Worm (Caenorhabditis elegans) whole organism, L4 larva: ENCODE results near the gene F31F6.3.
A peak's percentile ranks its signal among the peaks of the same experiment; 100 is the strongest.

Experiments
- F44E2.7 ChIP-seq: fragments of 200-800 bp; sonication (Bioruptor generic); IDR thresholded peaks from 2 replicates; pipeline ENCODE4 v2.1.2; 2022; ENCODE audit warnings: missing genetic modification characterization, missing compliant biosample characterization
- T26A8.4 ChIP-seq: fragments of 200-800 bp; sonication (Bioruptor generic); IDR thresholded peaks from 2 replicates; pipeline ENCODE4 v1.3.6; 2022; ENCODE audit warnings: missing genetic modification characterization, missing compliant biosample characterization
- ZK546.5 ChIP-seq, 2 experiments: sonication (generic microtip); optimal IDR thresholded peaks; 2 replicates each; lab custom pipeline; 2017; ENCODE audit warnings: missing biosample characterization in 2 of 2, missing genetic modification characterization in 2 of 2
- aha-1 ChIP-seq: fragments of 150-350 bp; peaks from one replicate; lab custom pipeline; 2014; ENCODE audit warnings: missing biosample characterization, missing genetic modification characterization
- arid-1 ChIP-seq: fragments of 200-800 bp; sonication (Bioruptor generic); conservative IDR thresholded peaks from 2 replicates; pipeline ENCODE4 v1.3.6; 2022; ENCODE audit warnings: missing genetic modification reagents, missing genetic modification characterization, missing compliant biosample characterization
- ceh-82 ChIP-seq: sonication (generic microtip); optimal IDR thresholded peaks from 2 replicates; lab custom pipeline; 2017; ENCODE audit warnings: missing biosample characterization, missing genetic modification characterization
- dmd-8 ChIP-seq: fragments of 200-800 bp; sonication (Bioruptor generic); IDR thresholded peaks from 2 replicates; pipeline ENCODE4 v1.3.6; 2022; ENCODE audit warnings: missing genetic modification characterization, missing compliant biosample characterization
- dpl-1 ChIP-seq: fragments of 150-350 bp; optimal IDR thresholded peaks from 2 replicates; lab custom pipeline; 2014; ENCODE audit warnings: missing biosample characterization, missing genetic modification reagents, missing genetic modification characterization
- dve-1 ChIP-seq: sonication (generic microtip); optimal IDR thresholded peaks from 2 replicates; lab custom pipeline; 2017; ENCODE audit warnings: antibody characterized with exemption, mild to moderate bottlenecking, missing genetic modification characterization, missing compliant biosample characterization; ENCODE audit not compliant: insufficient read depth
- egl-43 ChIP-seq: fragments of 200-800 bp; sonication (Bioruptor generic); IDR thresholded peaks from 2 replicates; pipeline ENCODE4 v1.3.6; 2022; ENCODE audit warnings: missing genetic modification reagents, missing genetic modification characterization, missing compliant biosample characterization
- fos-1 ChIP-seq: fragments of 150-350 bp; optimal IDR thresholded peaks from 2 replicates; lab custom pipeline; 2014; ENCODE audit warnings: missing biosample characterization, missing genetic modification characterization
- hif-1 ChIP-seq, 2 experiments: sonication (generic microtip); optimal IDR thresholded peaks; 2 replicates each; lab custom pipeline; 2016 to 2017; ENCODE audit warnings: missing compliant biosample characterization in 2 of 2, missing genetic modification characterization in 2 of 2, missing genetic modification reagents in 2 of 2, missing genotype in 2 of 2, mild to moderate bottlenecking in 1 of 2
- hlh-11 ChIP-seq: fragments of 200-800 bp; sonication (Bioruptor generic); optimal IDR thresholded peaks from 2 replicates; lab custom pipeline; 2018; ENCODE audit warnings: mild to moderate bottlenecking, missing genetic modification characterization, missing compliant biosample characterization
- lin-15B ChIP-seq: fragments of 150-350 bp; sonication (generic microtip); optimal IDR thresholded peaks from 3 replicates; lab custom pipeline; 2014; ENCODE audit warnings: missing biosample characterization, missing genetic modification characterization
- lin-29 ChIP-seq: fragments of 200-800 bp; sonication (Bioruptor generic); IDR thresholded peaks from 2 replicates; pipeline ENCODE4 v1.3.6; 2022; ENCODE audit warnings: missing genetic modification reagents, missing genetic modification characterization, missing compliant biosample characterization
- lir-3 ChIP-seq: sonication (generic microtip); optimal IDR thresholded peaks from 2 replicates; lab custom pipeline; 2016; ENCODE audit warnings: mild to moderate bottlenecking, missing genetic modification characterization, missing compliant biosample characterization
- madf-9 ChIP-seq: fragments of 200-800 bp; sonication (Bioruptor generic); conservative IDR thresholded peaks from 2 replicates; pipeline ENCODE4 v1.3.6; 2022; ENCODE audit warnings: missing genetic modification reagents, missing genetic modification characterization, missing compliant biosample characterization
- mep-1 ChIP-seq: fragments of 150-350 bp; sonication (generic microtip); optimal IDR thresholded peaks from 3 replicates; lab custom pipeline; 2014; ENCODE audit warnings: missing biosample characterization, missing genetic modification characterization
- mxl-3 ChIP-seq: fragments of 200-800 bp; sonication (Bioruptor generic); optimal IDR thresholded peaks from 2 replicates; lab custom pipeline; 2018; ENCODE audit warnings: mild to moderate bottlenecking, missing genetic modification characterization, missing compliant biosample characterization
- nhr-11 ChIP-seq: fragments of 150-350 bp; optimal IDR thresholded peaks from 2 replicates; lab custom pipeline; 2014; ENCODE audit warnings: missing biosample characterization, missing genetic modification characterization
- nhr-25 ChIP-seq: sonication (generic microtip); optimal IDR thresholded peaks from 2 replicates; lab custom pipeline; 2017; ENCODE audit warnings: missing genetic modification characterization, mild to moderate bottlenecking, missing compliant biosample characterization, antibody characterized with exemption, moderate library complexity, borderline replicate concordance; ENCODE audit not compliant: insufficient read depth
- nhr-41 ChIP-seq: fragments of 200-800 bp; sonication (Bioruptor generic); IDR thresholded peaks from 2 replicates; pipeline ENCODE4 v1.3.6; 2022; ENCODE audit warnings: missing genetic modification reagents, missing genetic modification characterization, missing compliant biosample characterization
- nhr-42 ChIP-seq: fragments of 200-800 bp; sonication (Bioruptor generic); IDR thresholded peaks from 2 replicates; pipeline ENCODE4 v1.3.6; 2022; ENCODE audit warnings: missing genetic modification characterization, missing compliant biosample characterization
- nhr-77 ChIP-seq: fragments of 150-350 bp; optimal IDR thresholded peaks from 2 replicates; lab custom pipeline; 2014; ENCODE audit warnings: missing biosample characterization, missing genetic modification characterization
- snpc-1.2 ChIP-seq: fragments of 200-800 bp; sonication (Bioruptor generic); IDR thresholded peaks from 2 replicates; pipeline ENCODE4 v1.3.6; 2022; ENCODE audit warnings: missing genetic modification reagents, missing genetic modification characterization, missing compliant biosample characterization
- snpc-4 ChIP-seq: fragments of 150-350 bp; optimal IDR thresholded peaks from 2 replicates; lab custom pipeline; 2014; ENCODE audit warnings: missing biosample characterization, missing genetic modification characterization
- tag-97 ChIP-seq: fragments of 200-800 bp; sonication (Bioruptor generic); IDR thresholded peaks from 2 replicates; pipeline ENCODE4 v1.3.6; 2022; ENCODE audit warnings: missing genetic modification characterization, missing compliant biosample characterization
- unc-62 ChIP-seq, 3 experiments: fragments of 150-350 bp in 1 of 3; sonication (generic microtip); optimal IDR thresholded peaks in 2 of 3; peaks in 1 of 3; 1 replicate in 1 of 3; 2 replicates in 2 of 3; lab custom pipeline; 2014 to 2017; ENCODE audit warnings: missing biosample characterization in 3 of 3, missing genetic modification characterization in 3 of 3, missing genetic modification reagents in 3 of 3, missing genotype in 1 of 3
- vab-7 ChIP-seq: fragments of 200-800 bp; sonication (Bioruptor generic); IDR thresholded peaks from 2 replicates; pipeline ENCODE4 v1.3.6; 2022; ENCODE audit warnings: missing genetic modification reagents, missing genetic modification characterization, missing compliant biosample characterization
- zip-11 ChIP-seq: fragments of 200-800 bp; sonication (Bioruptor generic); IDR thresholded peaks from 2 replicates; pipeline ENCODE4 v1.3.6; 2022; ENCODE audit warnings: missing genetic modification characterization, missing compliant biosample characterization
- ztf-11 ChIP-seq: fragments of 150-350 bp; optimal IDR thresholded peaks from 2 replicates; lab custom pipeline; 2014; ENCODE audit warnings: missing biosample characterization, missing genetic modification characterization
- ztf-7 ChIP-seq: fragments of 150-350 bp; optimal IDR thresholded peaks from 2 replicates; lab custom pipeline; 2014; ENCODE audit warnings: missing biosample characterization, missing genetic modification characterization

F31F6.3 gene

DNA sequence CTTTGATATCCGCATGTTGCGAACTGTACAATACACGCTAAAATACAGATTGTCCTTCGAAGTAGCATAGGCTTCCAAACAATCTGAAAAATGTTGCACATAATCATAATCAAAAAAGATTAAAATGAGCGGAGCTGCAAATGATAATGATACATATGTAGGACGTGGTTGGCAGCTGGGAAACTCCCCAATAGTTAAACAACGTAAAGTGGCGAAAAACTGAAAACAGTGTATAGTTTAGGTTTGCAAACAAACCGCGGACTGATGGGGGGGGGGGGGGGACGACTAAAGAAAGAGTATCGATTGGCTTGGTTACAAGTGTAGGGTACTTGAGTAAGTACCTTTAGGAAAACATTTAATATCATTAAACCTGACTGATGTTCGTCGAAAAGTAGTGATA is 32.5 kb upstream of the F31F6.3 start, which contains the start of gene hex-5:
hex-5 (minus strand) TSS at position 101 of the 400 bp plus-strand sequence.
- TF ChIP-seq aha-1 (tag; lab: Kevin White, UChicago): peak; percentile 23
- TF ChIP-seq fos-1 (tag; lab: Kevin White, UChicago): no peak
- no peak for TF ChIP-seq hif-1 (tag; optimal IDR thresholded peaks at IDR 0.05; lab: Kevin White, UChicago)
- peak in 1 of 2 experiments; percentile 40 for TF ChIP-seq unc-62 (GFP tag; optimal IDR thresholded peaks at IDR 0.05 in 1 of 2; lab: Kevin White, UChicago)
- no peak for TF ChIP-seq unc-62 (tag; optimal IDR thresholded peaks at IDR 0.05; lab: Kevin White, UChicago)
- no peak for TF ChIP-seq T26A8.4 (GFP tag; lab: Robert Waterston, UW)
- TF ChIP-seq arid-1 (GFP tag; lab: Robert Waterston, UW): no peak

DNA sequence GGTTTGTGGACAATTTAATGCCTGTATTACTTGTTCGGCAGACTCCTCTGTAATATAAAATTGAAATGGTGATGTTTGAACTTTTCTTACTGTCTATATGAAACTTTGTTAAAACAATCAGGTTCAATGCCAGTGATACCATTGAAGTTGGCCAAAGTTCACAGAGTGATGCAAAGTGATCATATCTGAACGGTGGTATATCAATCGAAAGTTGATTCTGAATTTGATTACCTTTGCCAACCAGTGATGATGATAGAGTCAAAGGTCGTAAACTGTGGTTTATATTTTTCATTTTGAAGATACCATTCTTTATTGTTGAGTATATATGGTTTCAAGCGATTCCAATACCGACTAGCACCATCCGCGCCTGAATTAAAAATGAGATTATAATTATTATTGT is 30.8 kb upstream of the F31F6.3 start:
- peak in 1 of 2 experiments; percentile 56 for TF ChIP-seq unc-62 (GFP tag; optimal IDR thresholded peaks at IDR 0.05 in 1 of 2; lab: Kevin White, UChicago)
- TF ChIP-seq unc-62 (tag; optimal IDR thresholded peaks at IDR 0.05; lab: Kevin White, UChicago): no peak
- no peak for TF ChIP-seq lin-15B (tag; lab: Kevin White, UChicago)
- no peak for TF ChIP-seq tag-97 (GFP tag; lab: Robert Waterston, UW)
- TF ChIP-seq ceh-82: no peak
- no peak for TF ChIP-seq fos-1 (tag; lab: Kevin White, UChicago)

DNA sequence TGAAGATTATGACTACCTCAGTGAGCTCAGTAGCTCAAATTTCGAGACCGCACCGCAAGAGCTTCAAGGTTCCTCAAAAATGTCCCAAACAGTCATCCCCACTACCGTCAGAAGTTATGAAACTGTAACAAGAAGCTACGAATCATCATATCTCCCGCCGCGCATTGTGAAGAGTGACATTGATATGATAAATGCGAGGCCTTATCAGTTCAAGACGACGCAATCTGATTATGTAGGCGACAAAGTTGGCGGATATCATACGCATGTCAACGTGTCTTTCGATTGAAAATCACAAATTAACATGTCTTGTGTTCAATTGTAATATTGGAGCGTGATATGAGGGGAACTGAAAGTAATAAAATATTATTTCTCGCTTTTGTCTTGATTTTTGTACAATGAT is 27.8 kb upstream of the F31F6.3 start:
- TF ChIP-seq nhr-11 (tag; lab: Kevin White, UChicago): no peak
- peak; percentile 40 for TF ChIP-seq mxl-3 (GFP tag; lab: Kevin White, UChicago)

DNA sequence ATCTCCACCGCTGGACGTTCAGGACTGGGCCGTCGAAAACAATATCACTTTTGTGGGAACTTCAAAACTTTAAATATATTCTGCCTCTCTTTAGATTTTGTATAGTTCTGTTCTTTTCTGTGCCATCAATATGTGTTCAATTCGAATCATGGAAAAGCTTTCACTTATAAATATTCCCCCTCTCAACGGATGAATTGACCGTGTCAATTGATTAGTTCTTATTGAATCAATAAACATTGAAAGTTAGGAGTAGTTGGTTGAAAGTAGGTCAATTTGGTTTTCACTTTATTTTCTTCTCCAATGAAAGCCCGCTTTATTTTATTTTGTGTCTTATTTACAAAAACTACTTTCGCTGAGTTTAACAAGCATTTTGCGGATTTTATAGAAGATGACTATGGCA is 25.5 kb upstream of the F31F6.3 start, which contains the start of gene lips-8:
lips-8 (plus strand) TSS at position 301 of the 400 bp plus-strand sequence.
- no peak for TF ChIP-seq madf-9
- TF ChIP-seq nhr-77: no peak
- TF ChIP-seq egl-43 (GFP tag; lab: Robert Waterston, UW): no peak
- no peak for TF ChIP-seq dve-1
- no peak for TF ChIP-seq lir-3 (tag; lab: Kevin White, UChicago)
- no peak for TF ChIP-seq ztf-7 (tag; lab: Kevin White, UChicago)
- TF ChIP-seq hlh-11 (tag; lab: Kevin White, UChicago): no peak
- no peak for TF ChIP-seq nhr-42 (GFP tag; lab: Robert Waterston, UW)
- TF ChIP-seq dpl-1 (GFP tag; lab: Kevin White, UChicago): no peak
- no peak for TF ChIP-seq lin-29 (GFP tag; lab: Robert Waterston, UW)
- TF ChIP-seq ztf-11 (tag; lab: Kevin White, UChicago): no peak
- TF ChIP-seq ZK546.5 (tag; optimal IDR thresholded peaks at IDR 0.05; lab: Kevin White, UChicago): no peak
- no peak for TF ChIP-seq nhr-41 (GFP tag; lab: Robert Waterston, UW)
- TF ChIP-seq snpc-4 (tag; lab: Kevin White, UChicago): no peak
- TF ChIP-seq vab-7 (GFP tag; lab: Robert Waterston, UW): no peak
- no peak for TF ChIP-seq dmd-8
- TF ChIP-seq tag-97 (GFP tag; lab: Robert Waterston, UW): no peak
- TF ChIP-seq mep-1 (tag; lab: Kevin White, UChicago): no peak
- no peak for TF ChIP-seq F44E2.7 (GFP tag; lab: Robert Waterston, UW)

DNA sequence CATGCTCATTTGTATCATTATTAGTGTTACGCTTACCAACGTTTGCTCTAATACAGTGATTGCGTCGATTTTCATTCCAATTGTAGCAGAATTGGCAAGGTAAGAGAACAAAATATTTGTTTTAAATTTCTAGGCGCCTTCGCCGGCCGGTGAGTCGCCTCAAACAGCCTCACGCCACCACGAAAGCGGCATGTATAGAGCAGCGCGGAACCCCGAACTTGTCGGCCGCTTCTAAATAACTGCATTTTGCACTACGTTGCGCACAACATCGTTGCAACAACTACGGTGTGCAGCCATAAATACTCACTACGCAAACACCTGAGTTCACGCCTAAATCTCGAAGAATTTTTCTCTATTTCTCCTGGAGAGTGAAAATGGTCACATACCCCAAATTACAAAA is 24.5 kb upstream of the F31F6.3 start:
- TF ChIP-seq aha-1 (tag; lab: Kevin White, UChicago) (peak; percentile 59), nhr-25 (tag; lab: Kevin White, UChicago) (no peak), snpc-1.2 (GFP tag; lab: Robert Waterston, UW) (0 out of 2 replicates have a peak, but pooled peaks have one; percentile 31), zip-11 (GFP tag; lab: Robert Waterston, UW) (no peak)
